Fruit fly (Drosophila melanogaster) whole organism: ENCODE data around the gene CG42335.

Experiments used
- CG8478 ChIP-seq: fragments of >200 bp; optimal IDR thresholded peaks from 2 replicates; lab custom pipeline; 2018; ENCODE audit warnings: inconsistent platforms
- Dll ChIP-seq: fragments of >200 bp; optimal IDR thresholded peaks from 2 replicates; lab custom pipeline; 2017
- EcR ChIP-seq, 2 experiments: fragments of >200 bp; optimal IDR thresholded peaks; 2 replicates each; lab custom pipeline; 2017; ENCODE audit warnings: missing biosample characterization in 2 of 2, missing genetic modification characterization in 2 of 2, missing genetic modification reagents in 2 of 2
- pan ChIP-seq: fragments of >200 bp; optimal IDR thresholded peaks from 2 replicates; lab custom pipeline; 2017
- psq ChIP-seq: fragments of >200 bp; optimal IDR thresholded peaks from 2 replicates; lab custom pipeline; 2017
- usp ChIP-seq: fragments of >200 bp; optimal IDR thresholded peaks from 2 replicates; lab custom pipeline; 2017; ENCODE audit warnings: missing biosample characterization, missing genetic modification characterization, mixed read lengths

Gene CG42335

DNA sequence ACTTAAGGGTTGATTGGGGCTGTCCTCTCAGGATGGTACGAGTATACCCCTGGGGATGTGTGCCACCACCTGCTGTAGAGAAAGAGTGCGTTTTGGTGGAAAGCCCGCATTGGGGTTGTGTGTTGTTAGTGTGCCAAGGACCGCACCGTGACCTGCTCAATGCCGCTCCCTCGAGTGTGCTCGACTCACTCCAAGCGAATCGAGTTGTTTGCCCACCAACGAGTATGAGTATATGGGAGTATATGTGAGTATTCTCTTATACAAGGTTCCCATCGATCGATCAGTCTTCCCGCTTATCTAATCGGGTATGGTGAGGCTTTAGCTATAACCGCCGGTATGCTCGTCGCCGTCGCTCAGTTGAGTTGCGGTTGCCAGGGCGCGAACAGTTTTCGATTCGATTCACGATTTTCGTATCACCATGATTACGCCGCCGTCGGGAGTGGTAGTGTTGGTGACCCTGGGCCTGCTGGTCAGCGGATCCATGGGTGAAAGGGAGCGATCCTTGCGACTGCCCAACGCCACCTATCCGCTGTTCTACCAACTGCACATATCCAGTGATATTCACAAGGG lies 18.7 kb upstream of the CG42335 start, which contains the start of gene CG5849:
CG5849 (plus strand) TSS at position 356 of the 570 bp plus-strand sequence.
- no peak for TF ChIP-seq EcR (GFP tag; optimal IDR thresholded peaks at IDR 0.05; lab: Kevin White, UChicago)
- no peak for TF ChIP-seq Dll (lab: Kevin White, UChicago)
- TF ChIP-seq psq (lab: Kevin White, UChicago), result no peak

DNA sequence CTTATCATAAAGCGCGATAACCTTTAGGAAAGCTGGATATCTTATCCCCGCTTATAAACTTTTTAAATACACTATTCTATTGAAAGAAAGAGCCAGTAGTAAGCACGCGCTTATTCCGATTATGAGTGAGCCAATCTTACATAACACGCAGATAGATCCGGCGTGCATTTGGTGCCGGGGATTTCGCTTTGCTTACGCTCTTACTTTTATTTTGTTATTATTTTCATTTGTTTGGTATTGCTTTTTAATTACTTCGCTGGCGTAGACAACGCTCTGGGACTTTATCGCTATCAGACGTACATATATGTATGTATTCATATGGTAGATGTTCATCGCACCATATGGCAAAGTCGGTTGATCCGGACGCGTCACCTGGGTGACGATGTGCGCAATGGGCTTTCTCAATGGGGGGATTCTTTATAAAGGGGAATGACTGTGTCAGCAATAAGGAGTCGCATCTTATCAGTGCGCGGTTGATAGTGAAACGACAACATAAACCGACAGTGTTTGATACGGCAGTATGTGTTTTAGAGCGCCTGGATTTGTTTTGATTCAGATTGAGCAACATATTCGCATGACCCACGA lies 17.7 kb upstream of the CG42335 start:
- no peak for TF ChIP-seq EcR (GFP tag; optimal IDR thresholded peaks at IDR 0.05; lab: Kevin White, UChicago)
- TF ChIP-seq pan (lab: Kevin White, UChicago), result no peak
- no peak for TF ChIP-seq Dll (lab: Kevin White, UChicago)
- TF ChIP-seq psq (lab: Kevin White, UChicago), result no peak
- TF ChIP-seq usp (GFP tag; lab: Kevin White, UChicago), result no peak
- TF ChIP-seq CG8478, result no peak

DNA sequence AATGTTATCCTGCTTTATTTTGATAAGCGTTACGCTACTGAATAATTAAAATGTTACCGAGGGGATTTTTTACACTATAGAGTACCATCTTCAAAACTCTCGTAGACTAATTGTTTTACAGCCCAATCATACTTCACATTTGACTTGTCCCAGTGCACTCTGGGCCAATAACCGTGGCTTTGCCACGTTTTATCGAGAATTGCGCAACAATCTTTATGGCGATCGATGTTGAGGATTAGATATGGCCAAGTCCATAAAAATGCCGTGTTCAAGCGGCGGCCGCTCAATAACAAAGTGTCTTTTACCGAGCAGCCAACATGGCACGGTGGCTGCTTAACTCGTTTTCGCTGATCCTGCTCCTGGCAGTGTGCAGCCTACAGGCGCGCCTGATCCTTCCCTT lies 13.6 kb upstream of the CG42335 start, which contains the start of gene CG31343:
CG31343 (plus strand) TSS at position 279 of the 400 bp plus-strand sequence.
- TF ChIP-seq CG8478 (no peak), Dll (lab: Kevin White, UChicago) (no peak), usp (GFP tag; lab: Kevin White, UChicago) (no peak), EcR (GFP tag; optimal IDR thresholded peaks at IDR 0.05; lab: Kevin White, UChicago) (no peak), pan (lab: Kevin White, UChicago) (no peak), psq (lab: Kevin White, UChicago) (no peak)

DNA sequence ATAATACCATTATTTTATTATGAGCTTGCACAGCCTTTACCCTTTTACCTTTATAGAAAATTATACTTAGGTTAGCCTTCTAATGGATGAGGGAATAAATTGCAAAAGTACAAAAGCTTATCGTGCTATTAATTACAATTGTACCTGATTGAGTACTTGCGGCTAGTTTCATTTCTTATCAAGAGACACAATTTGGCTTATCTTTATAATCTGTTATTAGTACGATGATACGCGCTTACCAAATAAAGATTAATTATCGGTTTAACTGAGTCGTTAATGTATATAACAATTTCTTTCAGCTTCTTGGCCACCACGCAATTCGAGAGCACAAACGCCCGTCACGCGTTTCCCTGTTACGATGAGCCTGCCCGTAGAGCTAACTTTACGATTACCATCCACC lies 12.7 kb upstream of the CG42335 start:
- TF ChIP-seq psq (lab: Kevin White, UChicago) (no peak), Dll (lab: Kevin White, UChicago) (no peak), CG8478 (no peak), EcR (GFP tag; optimal IDR thresholded peaks at IDR 0.05; lab: Kevin White, UChicago) (no peak), pan (lab: Kevin White, UChicago) (no peak), usp (GFP tag; lab: Kevin White, UChicago) (no peak)

DNA sequence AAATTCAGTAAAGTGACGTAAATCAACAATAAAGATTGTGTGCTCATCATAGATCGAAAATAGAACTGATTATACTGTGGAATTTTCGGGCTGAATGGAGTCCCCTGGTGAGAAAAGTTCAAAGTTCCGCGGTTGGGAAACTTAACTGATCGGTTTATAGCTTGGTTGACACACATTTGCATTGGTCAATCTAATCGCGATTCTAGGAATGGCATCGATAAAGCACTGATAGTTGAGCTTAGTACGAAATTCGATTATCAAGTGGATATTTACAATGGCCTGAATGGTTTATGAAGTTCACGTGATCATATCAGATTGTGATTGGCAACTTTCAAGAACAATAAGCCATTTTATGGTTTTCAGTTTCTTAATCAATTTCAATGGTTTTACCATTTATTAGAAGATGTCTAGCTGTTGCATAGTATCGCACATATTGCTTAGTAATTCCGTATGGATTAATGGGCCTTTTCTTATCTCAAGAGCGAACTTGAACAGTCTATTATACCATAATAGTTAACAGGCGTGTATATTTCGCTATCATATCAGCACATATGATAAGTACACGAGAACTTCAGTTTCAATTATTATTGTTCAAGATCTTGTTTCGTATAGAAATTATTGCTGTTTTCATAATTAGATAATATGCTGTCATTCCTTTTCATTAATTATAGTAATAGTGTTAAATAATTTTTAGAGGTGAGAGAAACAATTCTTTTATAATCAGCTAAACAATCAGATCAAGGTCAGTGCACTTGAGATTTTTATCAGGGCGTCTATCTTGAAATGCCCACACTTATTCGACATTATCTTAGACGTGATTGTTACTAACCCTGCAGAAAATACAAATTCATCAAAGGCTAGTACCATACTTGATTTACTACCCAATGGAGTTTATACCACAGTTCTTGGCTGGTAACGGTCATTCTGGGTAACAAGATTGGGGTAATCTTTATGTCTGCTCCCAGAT lies 9.3 kb upstream of the CG42335 start, which contains the start of gene CG31233:
CG31233 (plus strand) TSS at position 900 of the 967 bp plus-strand sequence.
- TF ChIP-seq psq (lab: Kevin White, UChicago) (no peak), CG8478 (no peak), usp (GFP tag; lab: Kevin White, UChicago) (no peak), pan (lab: Kevin White, UChicago) (no peak), Dll (lab: Kevin White, UChicago) (no peak), EcR (GFP tag; optimal IDR thresholded peaks at IDR 0.05; lab: Kevin White, UChicago) (no peak)

DNA sequence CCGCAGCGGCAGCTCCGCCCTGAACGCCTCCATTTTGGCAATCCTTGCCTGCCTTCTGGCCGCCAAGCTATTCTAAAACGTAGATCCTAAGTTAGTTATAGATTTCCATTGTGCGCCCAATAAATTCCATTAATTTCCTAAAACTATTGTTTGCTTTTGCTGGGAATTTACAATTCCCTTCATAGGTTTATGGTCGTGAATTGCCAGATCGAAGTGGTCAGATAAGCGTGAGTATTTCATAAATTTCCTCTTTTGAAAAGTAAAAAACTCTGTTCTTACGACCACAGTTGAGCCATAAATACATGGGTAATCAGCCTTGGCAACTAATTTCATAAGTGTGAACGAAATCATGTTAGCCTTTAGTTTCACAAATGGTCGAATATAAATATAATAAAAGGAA lies 5.5 kb upstream of the CG42335 start:
- no peak for TF ChIP-seq CG8478
- no peak for TF ChIP-seq psq (lab: Kevin White, UChicago)
- no peak for TF ChIP-seq EcR (GFP tag; optimal IDR thresholded peaks at IDR 0.05; lab: Kevin White, UChicago)
- TF ChIP-seq pan (lab: Kevin White, UChicago), result no peak
- TF ChIP-seq Dll (lab: Kevin White, UChicago), result no peak
- no peak for TF ChIP-seq usp (GFP tag; lab: Kevin White, UChicago)

DNA sequence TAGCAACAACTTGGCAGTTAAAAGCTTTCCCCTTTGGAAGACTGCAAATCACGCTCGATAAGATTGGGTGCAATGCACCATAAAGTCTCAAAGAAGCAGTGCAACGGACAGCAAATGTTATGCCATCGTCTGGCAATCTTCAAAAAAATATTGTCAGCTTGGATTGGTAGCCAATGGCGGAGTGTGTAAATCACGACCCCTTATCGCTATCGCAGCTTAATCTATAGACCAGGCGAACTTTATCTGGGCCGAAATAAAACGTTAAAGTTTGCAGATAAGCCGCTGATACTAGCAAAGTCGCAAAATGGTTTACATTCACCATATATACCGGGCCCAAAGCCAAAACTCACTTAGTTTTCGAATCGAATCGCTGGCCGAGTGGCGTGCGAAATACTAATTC lies 4.6 kb upstream of the CG42335 start, which contains the start of gene CG31198:
CG31198 (plus strand) TSS at position 351 of the 400 bp plus-strand sequence.
- TF ChIP-seq pan (lab: Kevin White, UChicago), result no peak
- no peak for TF ChIP-seq usp (GFP tag; lab: Kevin White, UChicago)
- no peak for TF ChIP-seq psq (lab: Kevin White, UChicago)
- TF ChIP-seq EcR (GFP tag; optimal IDR thresholded peaks at IDR 0.05; lab: Kevin White, UChicago), result no peak
- no peak for TF ChIP-seq Dll (lab: Kevin White, UChicago)
- TF ChIP-seq CG8478, result no peak

DNA sequence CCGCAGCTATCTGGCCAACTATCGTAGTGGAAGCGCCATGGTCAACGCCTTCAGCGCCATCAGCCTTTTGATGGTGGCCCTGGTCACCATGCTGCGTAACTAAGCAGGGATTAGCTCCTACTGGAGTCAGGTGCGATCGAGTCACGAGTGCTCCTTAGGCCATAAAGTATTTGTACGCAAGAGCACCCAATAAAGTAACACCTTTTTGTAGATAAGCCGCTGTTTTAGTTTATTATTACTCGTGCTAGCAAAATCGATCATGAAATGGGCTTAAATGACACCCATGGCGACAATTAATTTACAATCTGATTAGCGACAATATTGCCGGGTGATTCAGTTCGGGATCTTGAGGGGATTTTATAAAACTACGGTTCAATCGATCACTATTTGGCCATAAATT lies 1.0 kb upstream of the CG42335 start:
- TF ChIP-seq EcR (GFP tag; optimal IDR thresholded peaks at IDR 0.05; lab: Kevin White, UChicago) (no peak), usp (GFP tag; lab: Kevin White, UChicago) (no peak), CG8478 (no peak), Dll (lab: Kevin White, UChicago) (no peak)

DNA sequence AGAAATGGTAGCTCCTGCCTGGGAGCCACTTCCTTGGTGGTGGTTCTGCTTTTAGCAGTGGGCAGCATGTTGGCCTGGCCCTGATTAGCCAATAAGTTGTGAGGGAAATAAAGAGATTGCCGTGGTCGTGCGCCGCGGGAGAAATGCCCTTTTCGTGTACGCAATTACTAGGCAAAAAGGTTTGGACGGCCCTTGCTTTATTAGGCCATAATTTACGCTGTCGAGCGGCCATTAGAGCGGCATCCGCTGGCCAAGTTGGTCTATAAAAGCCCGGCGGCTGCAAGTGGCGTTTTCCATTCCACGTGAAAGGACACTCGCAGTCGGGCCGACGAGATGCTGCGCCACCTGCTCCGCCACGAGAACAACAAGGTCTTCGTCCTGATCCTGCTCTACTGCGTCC lies 10.7 kb downstream of the CG42335 start, which contains the start of gene Burs:
Burs (plus strand) TSS at position 301 of the 400 bp plus-strand sequence.
- no peak for TF ChIP-seq CG8478
- no peak for TF ChIP-seq EcR (GFP tag; optimal IDR thresholded peaks at IDR 0.05; lab: Kevin White, UChicago)
- no peak for TF ChIP-seq usp (GFP tag; lab: Kevin White, UChicago)
- TF ChIP-seq pan (lab: Kevin White, UChicago), result no peak
- TF ChIP-seq Dll (lab: Kevin White, UChicago), result no peak
- TF ChIP-seq psq (lab: Kevin White, UChicago), result no peak

DNA sequence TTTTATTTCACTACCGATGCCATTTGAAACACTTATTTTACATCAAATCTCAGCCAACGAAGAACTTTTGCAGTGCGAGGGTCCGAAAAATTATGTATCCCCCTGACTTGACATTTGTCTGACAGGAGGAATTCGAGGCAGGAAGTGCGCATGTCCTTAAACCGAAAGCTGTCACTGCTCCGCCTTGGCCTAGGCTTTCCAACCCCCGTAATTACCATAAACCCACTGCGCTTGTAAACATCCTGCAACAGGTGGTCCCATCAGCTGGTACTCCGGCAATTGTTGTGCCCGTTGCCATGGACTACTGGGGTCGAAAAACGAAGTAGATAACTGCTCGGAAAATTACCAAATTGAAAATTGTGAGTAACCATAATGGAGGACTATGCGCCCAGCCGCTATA lies 17.2 kb downstream of the CG42335 start, which contains the start of the genes GABA-B-R2 and CG6800:
GABA-B-R2 (minus strand) TSS at position 75 of the 400 bp plus-strand sequence.
CG6800 (plus strand) TSS at position 373 of the 400 bp plus-strand sequence.
- TF ChIP-seq EcR (GFP tag; optimal IDR thresholded peaks at IDR 0.05; lab: Kevin White, UChicago) (no peak), pan (lab: Kevin White, UChicago) (no peak), usp (GFP tag; lab: Kevin White, UChicago) (no peak), CG8478 (no peak), psq (lab: Kevin White, UChicago) (no peak), Dll (lab: Kevin White, UChicago) (no peak)

DNA sequence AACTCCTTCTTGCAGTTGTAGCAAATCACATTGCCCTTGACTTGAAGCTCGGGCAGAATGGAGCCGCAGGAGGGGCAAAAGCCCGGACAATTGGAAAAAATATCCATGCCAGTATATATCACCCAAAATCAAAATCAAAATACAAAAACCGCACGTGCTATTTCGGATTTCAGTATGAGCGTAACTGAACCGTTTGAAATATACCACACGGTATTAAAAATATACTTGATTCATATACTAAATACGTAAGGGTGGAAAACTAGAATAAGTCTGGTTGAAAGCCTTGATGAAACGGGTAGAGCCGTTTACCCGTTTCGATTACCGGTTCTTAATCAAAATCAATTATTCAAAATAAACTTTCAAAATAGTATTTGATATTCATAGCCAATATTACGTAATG lies 19.1 kb downstream of the CG42335 start, which contains the start of gene Polr1H:
Polr1H (minus strand) TSS at position 188 of the 400 bp plus-strand sequence.
- TF ChIP-seq EcR (GFP tag; optimal IDR thresholded peaks at IDR 0.05; lab: Kevin White, UChicago) (no peak), Dll (lab: Kevin White, UChicago) (no peak), psq (lab: Kevin White, UChicago) (no peak), usp (GFP tag; lab: Kevin White, UChicago) (no peak), pan (lab: Kevin White, UChicago) (no peak), CG8478 (no peak)
